Fruit fly (Drosophila melanogaster): ENCODE data around the gene CG43739.

- TF ChIP-seq CG10631 (GFP tag; optimal IDR thresholded peaks at IDR 0.05): no peak
- TF ChIP-seq CG9139 (GFP tag; optimal IDR thresholded peaks at IDR 0.05): no peak
- no peak for TF ChIP-seq esn (GFP tag; optimal IDR thresholded peaks at IDR 0.05)
- no peak for TF ChIP-seq CG6854 (GFP tag; optimal IDR thresholded peaks at IDR 0.05)
- TF ChIP-seq topi (GFP tag; optimal IDR thresholded peaks at IDR 0.05): no peak
- no peak for TF ChIP-seq CG11902 (GFP tag; optimal IDR thresholded peaks at IDR 0.05)
- no peak for TF ChIP-seq CG3919 (GFP tag; optimal IDR thresholded peaks at IDR 0.05)
- TF ChIP-seq Lpt (GFP tag; optimal IDR thresholded peaks at IDR 0.05): no peak
- TF ChIP-seq fd59A (GFP tag; optimal IDR thresholded peaks at IDR 0.05): no peak
Measured at dm6 chr2L:20937395-20937794, 18.7 kb upstream of the CG43739 start.

All from whole organism, prepupa.